Worm (Caenorhabditis elegans): ENCODE data around the gene F22E5.1.
"Not testable (repeated sequence)": the region's sequence is repeated elsewhere in the genome, so short reads cannot be mapped to it uniquely, and the experiment has no call there.

Gene F22E5.1

ce11 chrII:2673534-2673933, at the start of gene F22E5.1, which contains the start of gene F22E5.20:
TSS of gene F22E5.1 (plus strand) at chrII:2673775.
TSS of gene F22E5.20 (minus strand) at chrII:2673634.
- TF ChIP-seq unc-62 (GFP tag; optimal IDR thresholded peaks at IDR 0.05) = not testable (repeated sequence)

- no peak for TF ChIP-seq unc-62 (GFP tag; optimal IDR thresholded peaks at IDR 0.05)
These were observed 48.8 kb upstream of the F22E5.1 start, which contains the start of gene lgc-28 for ce11 chrII:2624792-2625191. TSS of gene lgc-28 (plus strand) at chrII:2625092.

ce11 chrII:2627154-2627799, 46.3 kb upstream of the F22E5.1 start, which contains the start of gene sri-71:
TSS of gene sri-71 (plus strand) at chrII:2627749.
- no peak for TF ChIP-seq unc-62 (GFP tag; optimal IDR thresholded peaks at IDR 0.05)

ce11 chrII:2628401-2628800, 45.2 kb upstream of the F22E5.1 start:
- TF ChIP-seq unc-62 (GFP tag; optimal IDR thresholded peaks at IDR 0.05) = no peak

- TF ChIP-seq unc-62 (GFP tag; optimal IDR thresholded peaks at IDR 0.05) = no peak
These were observed 44.3 kb upstream of the F22E5.1 start, which contains the start of gene sri-37 for ce11 chrII:2629270-2629669. TSS of gene sri-37 (plus strand) at chrII:2629570.

ce11 chrII:2631169-2631568, 42.4 kb upstream of the F22E5.1 start, which contains the start of gene D2062.1:
TSS of gene D2062.1 (plus strand) at chrII:2631469.
- no peak for TF ChIP-seq unc-62 (GFP tag; optimal IDR thresholded peaks at IDR 0.05)

- no peak for TF ChIP-seq unc-62 (GFP tag; optimal IDR thresholded peaks at IDR 0.05)
These were observed 36.2 kb upstream of the F22E5.1 start, which contains the start of gene F22E5.21 for ce11 chrII:2637359-2637758. TSS of gene F22E5.21 (minus strand) at chrII:2637459.

- no peak for TF ChIP-seq unc-62 (GFP tag; optimal IDR thresholded peaks at IDR 0.05)
These were observed 35.5 kb upstream of the F22E5.1 start, which contains the start of gene F22E5.9 for ce11 chrII:2638062-2638461. TSS of gene F22E5.9 (plus strand) at chrII:2638388.

- not testable (repeated sequence) for TF ChIP-seq unc-62 (GFP tag; optimal IDR thresholded peaks at IDR 0.05)
These were observed 34.0 kb upstream of the F22E5.1 start, which contains the start of gene F22E5.8 for ce11 chrII:2639401-2640088. TSS of gene F22E5.8 (plus strand) at chrII:2640038.

- no peak for TF ChIP-seq unc-62 (GFP tag; optimal IDR thresholded peaks at IDR 0.05)
These were observed 32.6 kb upstream of the F22E5.1 start, which contains the start of gene F22E5.23 for ce11 chrII:2640982-2641381. TSS of gene F22E5.23 (plus strand) at chrII:2641282.

ce11 chrII:2641777-2642176, 31.8 kb upstream of the F22E5.1 start, which contains the start of gene F22E5.7:
TSS of gene F22E5.7 (plus strand) at chrII:2642077.
- no peak for TF ChIP-seq unc-62 (GFP tag; optimal IDR thresholded peaks at IDR 0.05)

ce11 chrII:2644498-2644897, 29.1 kb upstream of the F22E5.1 start, which contains the start of gene F22E5.11:
TSS of gene F22E5.11 (minus strand) at chrII:2644598.
- TF ChIP-seq unc-62 (GFP tag; optimal IDR thresholded peaks at IDR 0.05) = no peak

ce11 chrII:2646756-2647155, 26.8 kb upstream of the F22E5.1 start, which contains the start of gene F22E5.12:
TSS of gene F22E5.12 (minus strand) at chrII:2646856.
- TF ChIP-seq unc-62 (GFP tag; optimal IDR thresholded peaks at IDR 0.05) = not testable (repeated sequence)

ce11 chrII:2649015-2649414, 24.6 kb upstream of the F22E5.1 start:
- no peak for TF ChIP-seq unc-62 (GFP tag; optimal IDR thresholded peaks at IDR 0.05)

ce11 chrII:2649539-2649938, 24.0 kb upstream of the F22E5.1 start, which contains the start of the genes F22E5.13 and F22E5.6:
TSS of gene F22E5.13 (minus strand) at chrII:2649639.
TSS of gene F22E5.6 (plus strand) at chrII:2649835.
- TF ChIP-seq unc-62 (GFP tag; optimal IDR thresholded peaks at IDR 0.05) = no peak

ce11 chrII:2656606-2657005, 17.0 kb upstream of the F22E5.1 start, which contains the start of gene sri-47:
TSS of gene sri-47 (plus strand) at chrII:2656906.
- TF ChIP-seq unc-62 (GFP tag; optimal IDR thresholded peaks at IDR 0.05) = no peak

All from whole organism, dauer.